Worm (Caenorhabditis elegans) whole organism, dauer: ENCODE measurements around the gene EGAP2.2.

Source experiments
- unc-62 ChIP-seq: sonication (generic microtip); optimal IDR thresholded peaks from 2 replicates; lab custom pipeline; 2017; ENCODE audit warnings: missing biosample characterization, missing genetic modification reagents, missing genetic modification characterization

Gene EGAP2.2

ce11 chrII:5246791-5247361 lies 17.2 kb downstream of the EGAP2.2 start, which contains the start of gene ptr-6:
TSS of gene ptr-6 (minus strand) at chrII:5246837.
- no peak for TF ChIP-seq unc-62

ce11 chrII:5255435-5255834 lies 25.7 kb downstream of the EGAP2.2 start, which contains the start of gene frpr-4:
TSS of gene frpr-4 (minus strand) at chrII:5255535.
- no peak for TF ChIP-seq unc-62

DNA sequence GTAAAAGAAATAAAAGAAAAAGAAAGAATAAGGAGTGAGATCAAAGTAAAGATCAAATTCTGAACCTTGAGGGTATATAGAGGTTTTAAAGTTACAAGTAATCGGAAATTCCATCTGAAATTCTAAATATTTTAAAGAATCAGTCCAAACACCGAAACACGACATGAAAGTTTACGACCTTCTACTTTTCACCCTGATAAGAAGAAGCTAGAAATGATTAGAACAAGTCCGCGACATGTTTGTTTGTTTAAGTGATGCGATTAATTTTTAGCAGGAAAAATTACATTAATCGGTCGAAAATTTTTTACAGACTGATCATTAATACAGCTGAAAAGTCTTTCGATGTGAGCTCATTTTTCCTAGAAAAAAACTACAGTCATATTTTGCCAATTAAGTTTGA lies 35.0 kb downstream of the EGAP2.2 start:
- TF ChIP-seq unc-62, result no peak

ce11 chrII:5268977-5269376 lies 39.3 kb downstream of the EGAP2.2 start:
- TF ChIP-seq unc-62, result no peak

ce11 chrII:5271729-5272322 lies 42.1 kb downstream of the EGAP2.2 start, which contains the start of gene drn-1:
TSS of gene drn-1 (minus strand) at chrII:5271845.
- TF ChIP-seq unc-62, result no peak

DNA sequence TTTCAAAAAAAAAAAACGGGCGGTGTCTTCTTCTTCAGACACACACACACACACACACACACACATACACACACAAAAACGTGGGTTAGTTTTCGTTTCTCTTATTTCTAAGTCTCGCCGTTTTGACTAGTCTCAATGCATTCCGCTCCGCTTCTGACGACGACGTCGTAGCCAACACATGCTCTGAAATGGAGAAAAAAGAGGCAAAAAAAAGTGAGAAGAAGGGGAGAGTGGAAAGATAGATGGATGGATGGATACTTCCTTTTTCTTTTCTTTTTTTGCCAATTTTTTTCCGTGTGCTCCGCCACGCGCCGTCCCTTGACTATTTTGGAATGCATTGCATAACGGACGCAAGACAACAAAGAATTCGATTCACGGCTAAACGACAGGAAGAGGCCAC lies 47.0 kb downstream of the EGAP2.2 start:
- TF ChIP-seq unc-62, result no peak

- no peak for TF ChIP-seq unc-62
These were observed 48.1 kb downstream of the EGAP2.2 start for ce11 chrII:5277780-5278179.
